Worm (Caenorhabditis elegans): ENCODE data around the gene epac-1.
A peak's percentile ranks its signal among the peaks of the same experiment; 100 is the strongest.

epac-1 gene

DNA sequence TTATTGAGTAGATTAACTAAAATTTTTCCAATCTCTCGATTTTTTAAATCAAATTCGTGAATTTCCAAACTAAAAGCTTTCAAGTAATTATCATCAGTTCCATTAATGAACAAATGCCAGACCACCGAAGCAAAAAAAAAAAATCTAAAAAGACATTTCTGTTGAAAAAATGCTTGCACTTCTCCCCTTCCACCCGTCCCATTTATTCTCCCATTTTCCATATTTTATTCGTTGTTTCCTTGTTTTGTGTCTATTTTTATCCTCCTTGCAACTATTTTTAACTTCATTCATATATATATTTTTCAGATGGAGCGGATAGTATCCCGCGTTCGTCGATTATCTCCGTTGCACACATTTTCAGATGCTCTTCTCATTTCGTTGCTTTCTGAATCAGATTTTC is at the start of gene epac-1:
Gene epac-1 (plus strand): TSS at position 301 of the 400 bp plus-strand sequence.
- TF ChIP-seq isw-1 (GFP tag; IDR thresholded peaks at IDR 0.05) (no peak), aly-2 (tag; optimal IDR thresholded peaks at IDR 0.05) (no peak), tbx-2 (tag; optimal IDR thresholded peaks at IDR 0.05) (no peak), unc-62 (GFP tag; optimal IDR thresholded peaks at IDR 0.05) (no peak), fkh-10 (GFP tag; optimal IDR thresholded peaks at IDR 0.05) (no peak), unc-86 (tag; optimal IDR thresholded peaks at IDR 0.05) (no peak), elt-2 (tag; optimal IDR thresholded peaks at IDR 0.05) (no peak), skn-1 (tag; optimal IDR thresholded peaks at IDR 0.05) (no peak), hpl-2 (GFP tag; optimal IDR thresholded peaks at IDR 0.05) (no peak), mef-2 (tag; optimal IDR thresholded peaks at IDR 0.05) (no peak), snpc-4 (tag; optimal IDR thresholded peaks at IDR 0.05) (no peak), lsy-2 (tag; optimal IDR thresholded peaks at IDR 0.05) (no peak), efl-1 (optimal IDR thresholded peaks at IDR 0.05) (no peak), efl-1 (GFP tag; optimal IDR thresholded peaks at IDR 0.05 in 1 of 2) (no peak), ztf-11 (tag; optimal IDR thresholded peaks at IDR 0.05) (no peak), nhr-71 (tag; optimal IDR thresholded peaks at IDR 0.05) (no peak), C04F5.9 (tag; optimal IDR thresholded peaks at IDR 0.05) (no peak)

DNA sequence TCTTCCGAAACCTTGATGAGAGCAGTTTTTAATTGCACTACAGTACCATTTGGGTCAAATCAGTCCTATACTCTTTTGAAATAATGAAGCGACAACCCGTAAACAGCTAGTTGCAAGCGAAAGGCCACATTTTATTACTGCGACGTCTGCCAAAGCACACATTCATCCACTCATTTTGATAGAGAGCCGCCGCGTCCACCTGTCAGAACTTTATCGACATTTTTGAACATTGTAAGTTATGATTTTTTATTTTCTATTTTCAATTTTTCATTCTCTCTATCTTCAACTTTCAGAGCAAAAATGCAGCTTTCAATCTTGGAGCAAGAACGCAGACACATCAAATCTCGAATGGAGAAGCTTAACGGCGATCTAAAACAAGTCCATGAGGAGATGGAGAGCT is 48.3 kb upstream of the epac-1 start, which contains the start of gene K08E5.6:
Gene K08E5.6 (plus strand): TSS at position 301 of the 400 bp plus-strand sequence.
- no peak for TF ChIP-seq mdl-1 (tag; optimal IDR thresholded peaks at IDR 0.05)
- TF ChIP-seq hlh-4 (tag; optimal IDR thresholded peaks at IDR 0.05) = no peak
- TF ChIP-seq hlh-17 (GFP tag; optimal IDR thresholded peaks at IDR 0.05; ENCODE audit: borderline replicate concordance) = no peak
- no peak for TF ChIP-seq mef-2 (tag; optimal IDR thresholded peaks at IDR 0.05)
- TF ChIP-seq egl-13 (tag; optimal IDR thresholded peaks at IDR 0.05) = no peak
- TF ChIP-seq grh-1 (GFP tag; IDR thresholded peaks at IDR 0.05) = no peak
- no peak for TF ChIP-seq lin-35 (GFP tag; optimal IDR thresholded peaks at IDR 0.05)
- no peak for TF ChIP-seq snu-23 (GFP tag; optimal IDR thresholded peaks at IDR 0.05)
- no peak for TF ChIP-seq swsn-7 (tag; optimal IDR thresholded peaks at IDR 0.05)
- no peak for TF ChIP-seq nhr-47 (tag; optimal IDR thresholded peaks at IDR 0.05)
- no peak for TF ChIP-seq sptf-1 (tag; optimal IDR thresholded peaks at IDR 0.05)
- no peak for TF ChIP-seq mep-1 (tag; optimal IDR thresholded peaks at IDR 0.05)
- no peak for TF ChIP-seq pag-3 (tag; optimal IDR thresholded peaks at IDR 0.05; ENCODE audit: borderline replicate concordance, insufficient read depth)
- TF ChIP-seq lin-39 (tag; optimal IDR thresholded peaks at IDR 0.05) = no peak
- no peak for TF ChIP-seq nhr-84 (tag; optimal IDR thresholded peaks at IDR 0.05)

DNA sequence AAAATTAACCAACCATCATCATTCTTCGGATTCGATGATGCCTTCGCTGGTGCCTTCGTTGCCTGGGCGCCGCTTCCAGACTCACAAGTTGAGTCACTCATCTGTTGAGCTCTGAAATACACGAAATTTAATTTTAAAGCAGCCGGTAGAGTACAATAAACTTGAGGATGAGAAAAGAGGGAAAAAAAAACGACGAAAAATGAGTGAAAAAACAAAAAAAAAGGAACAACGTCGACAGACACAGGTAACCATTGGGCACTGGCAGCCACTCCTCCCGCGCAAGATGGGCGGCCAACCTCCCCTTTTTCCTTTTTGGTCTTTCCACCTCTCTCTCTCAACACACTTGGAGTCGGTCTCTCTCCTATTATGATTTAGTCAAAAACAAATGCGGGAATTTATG is 42.3 kb upstream of the epac-1 start, which contains the start of gene K08E5.1:
Gene K08E5.1 (minus strand): TSS at position 101 of the 400 bp plus-strand sequence.
- TF ChIP-seq zag-1 (tag; optimal IDR thresholded peaks at IDR 0.05) (no peak), skn-1 (tag; optimal IDR thresholded peaks at IDR 0.05) (no peak), nhr-19 (GFP tag; conservative IDR thresholded peaks at IDR 0.05) (no peak), vab-15 (tag; optimal IDR thresholded peaks at IDR 0.05) (no peak), blmp-1 (tag; optimal IDR thresholded peaks at IDR 0.05) (no peak), irx-1 (tag; optimal IDR thresholded peaks at IDR 0.05) (no peak), lsy-2 (tag; optimal IDR thresholded peaks at IDR 0.05) (no peak), nhr-85 (tag) (no peak), fkh-10 (GFP tag; optimal IDR thresholded peaks at IDR 0.05) (no peak), mdl-1 (tag; optimal IDR thresholded peaks at IDR 0.05) (no peak), nhr-237 (tag; optimal IDR thresholded peaks at IDR 0.05) (no peak)

DNA sequence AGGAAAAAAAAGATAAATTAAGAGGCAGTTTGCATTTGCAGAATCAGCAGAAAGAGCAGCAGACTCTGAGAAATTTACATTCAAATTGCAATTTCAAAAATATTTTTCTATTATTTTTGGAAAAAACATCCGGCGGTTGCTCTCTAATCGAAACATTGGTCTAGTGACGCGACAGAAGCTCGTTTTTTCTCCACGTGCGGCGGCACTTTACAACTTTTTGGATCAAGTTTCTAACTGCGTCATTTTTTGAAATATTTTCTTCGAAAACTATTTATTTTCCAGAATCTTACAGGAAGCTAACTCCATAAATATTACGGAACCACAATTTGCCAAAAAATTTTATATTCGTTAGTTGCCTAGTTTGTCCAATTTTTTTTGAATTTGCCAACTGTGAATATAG is 39.1 kb upstream of the epac-1 start:
- no peak for TF ChIP-seq sox-4 (tag; optimal IDR thresholded peaks at IDR 0.05)
- no peak for TF ChIP-seq efl-1 (optimal IDR thresholded peaks at IDR 0.05)
- TF ChIP-seq efl-1 (GFP tag; optimal IDR thresholded peaks at IDR 0.05 in 1 of 2) = peak in 1 of 2 experiments; percentile 53
- peak; percentile 15 for TF ChIP-seq nhr-71 (tag; optimal IDR thresholded peaks at IDR 0.05)

All from whole organism, L1 larva.